Worm (Caenorhabditis elegans) whole organism, young adult: Measurements from ENCODE around the gene Y22D7AL.4.

Experiments
- efl-1 ChIP-seq: fragments of 150-350 bp; optimal IDR thresholded peaks from 2 replicates; lab custom pipeline; 2014; ENCODE audit warnings: missing biosample characterization, missing genetic modification reagents, missing genetic modification characterization
- pha-4 ChIP-seq: fragments of 150-350 bp; sonication (generic microtip); optimal IDR thresholded peaks from 2 replicates; lab custom pipeline; 2014; ENCODE audit warnings: missing biosample characterization, missing genetic modification reagents, missing genetic modification characterization

DNA sequence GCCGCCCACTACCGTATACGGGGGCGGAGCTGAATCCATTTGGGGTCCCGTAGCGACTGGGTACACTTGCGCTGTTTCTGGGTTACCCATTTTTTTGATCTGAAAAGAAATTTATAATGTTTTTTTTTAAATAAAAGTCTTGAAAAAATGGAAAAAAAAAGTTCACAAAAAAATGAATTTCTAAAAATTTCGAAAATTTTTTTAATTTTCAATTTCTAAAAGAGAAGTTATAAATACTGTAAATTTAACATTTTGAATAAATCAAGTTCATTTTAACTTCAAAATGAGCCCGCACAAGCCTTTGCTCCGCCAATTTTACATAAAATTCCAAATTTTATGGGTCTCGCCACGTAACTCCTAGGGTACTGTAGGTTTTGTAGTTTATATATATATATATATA, 33.3 kb downstream of the Y22D7AL.4 start, which contains the start of gene Y22D7AL.15:
- no peak for TF ChIP-seq efl-1 (GFP tag; lab: Kevin White, UChicago)
- no peak for TF ChIP-seq pha-4 (tag; lab: Kevin White, UChicago)
